Fruit fly (Drosophila melanogaster): ENCODE data around the gene Jhbp1.
A peak's percentile ranks its signal among the peaks of the same experiment; 100 is the strongest.

The Jhbp1 gene

dm6 chr3R:4960107-4960506, 5.1 kb upstream of the Jhbp1 start:
- TF ChIP-seq CG10348 (GFP tag; IDR thresholded peaks at IDR 0.05) (no peak), EcR (GFP tag; optimal IDR thresholded peaks at IDR 0.05) (peak; percentile 73)

- TF ChIP-seq fd96Ca (GFP tag; IDR thresholded peaks at IDR 0.05) (no peak), CG4496 (GFP tag; IDR thresholded peaks at IDR 0.05) (0 out of 3 replicates have a peak, but pooled peaks have one; percentile 32), CG8159 (tag; optimal IDR thresholded peaks at IDR 0.05) (peak; percentile 44), CG32121 (GFP tag; IDR thresholded peaks at IDR 0.05) (no peak), CG17806 (tag; optimal IDR thresholded peaks at IDR 0.05) (peak; percentile 37), CG13204 (GFP tag; optimal IDR thresholded peaks at IDR 0.05) (no peak), CG10348 (GFP tag; IDR thresholded peaks at IDR 0.05) (no peak), CG14655 (GFP tag; optimal IDR thresholded peaks at IDR 0.05) (peak; percentile 8), Pif1B (GFP tag; optimal IDR thresholded peaks at IDR 0.05) (peak; percentile 35), rn (GFP tag; IDR thresholded peaks at IDR 0.05) (no peak), CG9948 (tag; optimal IDR thresholded peaks at IDR 0.05) (no peak), CG8301 (tag; optimal IDR thresholded peaks at IDR 0.05) (peak; percentile 28), gl (tag; optimal IDR thresholded peaks at IDR 0.05) (no peak), Ets98B (GFP tag; IDR thresholded peaks at IDR 0.05) (no peak), Snoo (tag; optimal IDR thresholded peaks at IDR 0.05) (peak; percentile 60), Pif1A (GFP tag; optimal IDR thresholded peaks at IDR 0.05) (peak; percentile 50), CG12605 (GFP tag; IDR thresholded peaks at IDR 0.05) (no peak), CG34367 (tag; optimal IDR thresholded peaks at IDR 0.05) (peak; percentile 20), CG15710 (tag; optimal IDR thresholded peaks at IDR 0.05) (peak; percentile 34), D1 (tag; optimal IDR thresholded peaks at IDR 0.05) (no peak), EcR (GFP tag; optimal IDR thresholded peaks at IDR 0.05) (peak; percentile 43)
These were observed 4.1 kb upstream of the Jhbp1 start, which contains the start of gene Jhbp2 for dm6 chr3R:4960898-4961819. Gene Jhbp2, minus strand, starts transcription at chr3R:4961351.

dm6 chr3R:4961946-4962345, 3.3 kb upstream of the Jhbp1 start:
- no peak for TF ChIP-seq CG8301 (tag; optimal IDR thresholded peaks at IDR 0.05)
- TF ChIP-seq CG4496 (GFP tag; IDR thresholded peaks at IDR 0.05): no peak
- no peak for TF ChIP-seq CG14655 (GFP tag; optimal IDR thresholded peaks at IDR 0.05)
- TF ChIP-seq Pif1A (GFP tag; optimal IDR thresholded peaks at IDR 0.05): no peak
- no peak for TF ChIP-seq Ets98B (GFP tag; IDR thresholded peaks at IDR 0.05)
- no peak for TF ChIP-seq CG9948 (tag; optimal IDR thresholded peaks at IDR 0.05)
- no peak for TF ChIP-seq Pif1B (GFP tag; optimal IDR thresholded peaks at IDR 0.05)
- no peak for TF ChIP-seq CG12605 (GFP tag; IDR thresholded peaks at IDR 0.05)
- no peak for TF ChIP-seq CG15710 (tag; optimal IDR thresholded peaks at IDR 0.05)
- no peak for TF ChIP-seq rn (GFP tag; IDR thresholded peaks at IDR 0.05)
- no peak for TF ChIP-seq CG13204 (GFP tag; optimal IDR thresholded peaks at IDR 0.05)
- no peak for TF ChIP-seq CG17806 (tag; optimal IDR thresholded peaks at IDR 0.05)
- TF ChIP-seq CG10348 (GFP tag; IDR thresholded peaks at IDR 0.05): no peak
- no peak for TF ChIP-seq EcR (GFP tag; optimal IDR thresholded peaks at IDR 0.05)
- no peak for TF ChIP-seq CG34367 (tag; optimal IDR thresholded peaks at IDR 0.05)
- no peak for TF ChIP-seq CG32121 (GFP tag; IDR thresholded peaks at IDR 0.05)

- TF ChIP-seq Snoo (tag; optimal IDR thresholded peaks at IDR 0.05): no peak
- TF ChIP-seq D1 (tag; optimal IDR thresholded peaks at IDR 0.05): peak; percentile 56
These were observed 2.6 kb upstream of the Jhbp1 start for dm6 chr3R:4962689-4963088.

- TF ChIP-seq EcR (GFP tag; optimal IDR thresholded peaks at IDR 0.05) (peak; percentile 91), fd96Ca (GFP tag; IDR thresholded peaks at IDR 0.05) (no peak), gl (tag; optimal IDR thresholded peaks at IDR 0.05) (no peak), Snoo (tag; optimal IDR thresholded peaks at IDR 0.05) (peak; percentile 30), CG8301 (tag; optimal IDR thresholded peaks at IDR 0.05) (no peak), CG10348 (GFP tag; IDR thresholded peaks at IDR 0.05) (no peak), CG17806 (tag; optimal IDR thresholded peaks at IDR 0.05) (no peak), CG34367 (tag; optimal IDR thresholded peaks at IDR 0.05) (no peak)
These were observed 1.9 kb upstream of the Jhbp1 start for dm6 chr3R:4963370-4963769.

dm6 chr3R:4963917-4964316, 1.3 kb upstream of the Jhbp1 start:
- TF ChIP-seq Pif1B (GFP tag; optimal IDR thresholded peaks at IDR 0.05) (no peak), CG17806 (tag; optimal IDR thresholded peaks at IDR 0.05) (no peak), CG10348 (GFP tag; IDR thresholded peaks at IDR 0.05) (no peak), CG8301 (tag; optimal IDR thresholded peaks at IDR 0.05) (no peak), CG9948 (tag; optimal IDR thresholded peaks at IDR 0.05) (no peak), CG12605 (GFP tag; IDR thresholded peaks at IDR 0.05) (no peak), CG8159 (tag; optimal IDR thresholded peaks at IDR 0.05) (no peak), fd96Ca (GFP tag; IDR thresholded peaks at IDR 0.05) (no peak), D1 (tag; optimal IDR thresholded peaks at IDR 0.05) (no peak), CG14655 (GFP tag; optimal IDR thresholded peaks at IDR 0.05) (no peak), gl (tag; optimal IDR thresholded peaks at IDR 0.05) (no peak), CG15710 (tag; optimal IDR thresholded peaks at IDR 0.05) (no peak), CG34367 (tag; optimal IDR thresholded peaks at IDR 0.05) (no peak), CG13204 (GFP tag; optimal IDR thresholded peaks at IDR 0.05) (no peak), Pif1A (GFP tag; optimal IDR thresholded peaks at IDR 0.05) (no peak), Snoo (tag; optimal IDR thresholded peaks at IDR 0.05) (no peak)
